Worm (Caenorhabditis elegans): ENCODE data around the gene cmd-1.

cmd-1 gene

DNA sequence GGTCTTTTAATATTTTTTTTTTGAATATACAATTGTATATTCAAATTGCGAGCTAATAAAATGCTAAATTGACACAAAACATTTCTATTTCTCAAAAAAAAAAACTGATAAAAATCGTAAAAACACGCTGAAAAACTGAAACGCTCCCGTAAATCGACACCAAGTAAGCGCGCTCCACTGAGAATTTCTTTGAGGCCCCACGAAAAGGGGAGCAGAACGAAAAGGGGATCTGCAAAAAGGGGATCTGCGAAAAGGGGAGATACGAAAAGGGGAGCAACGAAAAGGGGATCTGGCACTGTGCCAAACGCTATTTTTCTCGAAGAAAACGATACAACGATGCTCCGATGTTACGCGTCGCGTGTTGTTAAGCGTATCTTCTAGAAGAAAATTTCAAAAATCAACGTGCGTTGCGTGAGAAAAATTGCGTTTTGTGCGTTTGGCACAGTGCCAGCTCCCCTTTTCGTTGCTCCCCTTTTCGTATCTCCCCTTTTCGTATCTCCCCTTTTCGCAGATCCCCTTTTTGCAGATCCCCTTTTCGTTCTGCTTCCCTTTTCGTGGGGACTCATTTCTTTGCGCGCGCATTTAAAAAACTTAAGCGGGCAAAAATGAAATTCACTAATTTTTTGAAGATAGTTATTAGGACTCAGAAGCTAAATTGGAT lies 41.1 kb downstream of the cmd-1 start (continued):
- peak; percentile 38 for TF ChIP-seq F33H1.4 (GFP tag; IDR thresholded peaks at IDR 0.05)
- TF ChIP-seq Y67H2A.10 (GFP tag; conservative IDR thresholded peaks at IDR 0.05) = peak; percentile 21; the same call in 1 of the 2 replicates
- TF ChIP-seq K11D2.4 (GFP tag; IDR thresholded peaks at IDR 0.05) = peak; percentile 73
- peak; percentile 27; the same call in 1 of the 2 replicates for TF ChIP-seq lin-26 (GFP tag; IDR thresholded peaks at IDR 0.05)

ce11 chrV:1199219-1199889 lies 43.3 kb downstream of the cmd-1 start, which contains the start of gene Y50D4A.6:
Y50D4A.6 (minus strand) TSS chrV:1199269.
- no peak for TF ChIP-seq hrde-1 (tag; optimal IDR thresholded peaks at IDR 0.05; ENCODE audit: borderline replicate concordance)
- TF ChIP-seq ztf-26 (tag; optimal IDR thresholded peaks at IDR 0.05) = no peak
- no peak for TF ChIP-seq ceh-40 (GFP tag; IDR thresholded peaks at IDR 0.05)
- peak; percentile 95 for TF ChIP-seq egrh-3 (GFP tag; IDR thresholded peaks at IDR 0.05)
- peak; percentile 36 for TF ChIP-seq hmg-1.2 (GFP tag; IDR thresholded peaks at IDR 0.05)
- TF ChIP-seq mel-28 (tag; optimal IDR thresholded peaks at IDR 0.05; ENCODE audit: borderline replicate concordance) = no peak
- TF ChIP-seq nfya-1 (tag; optimal IDR thresholded peaks at IDR 0.05; ENCODE audit: borderline replicate concordance, insufficient read depth) = no peak
- no peak for TF ChIP-seq tlf-1 (GFP tag; optimal IDR thresholded peaks at IDR 0.05)
- TF ChIP-seq T07F8.4 (tag; optimal IDR thresholded peaks at IDR 0.05) = no peak
- no peak for TF ChIP-seq ceh-91 (GFP tag; IDR thresholded peaks at IDR 0.05)
- TF ChIP-seq lin-26 (GFP tag; IDR thresholded peaks at IDR 0.05) = no peak
- TF ChIP-seq zfh-2 (GFP tag; conservative IDR thresholded peaks at IDR 0.05) = peak; percentile 93
- TF ChIP-seq B0261.1 (tag; optimal IDR thresholded peaks at IDR 0.05) = no peak
- no peak for TF ChIP-seq athp-1 (tag; optimal IDR thresholded peaks at IDR 0.05)
- TF ChIP-seq lsl-1 (GFP tag; optimal IDR thresholded peaks at IDR 0.05) = no peak
- no peak for TF ChIP-seq ZK185.1 (tag; optimal IDR thresholded peaks at IDR 0.05; ENCODE audit: poor library complexity, severe bottlenecking)
- no peak for TF ChIP-seq snpc-4 (GFP tag; optimal IDR thresholded peaks at IDR 0.05)
- TF ChIP-seq snpc-4 (tag; optimal IDR thresholded peaks at IDR 0.05) = peak in 2 of 4 experiments; percentile 31 to 54

DNA sequence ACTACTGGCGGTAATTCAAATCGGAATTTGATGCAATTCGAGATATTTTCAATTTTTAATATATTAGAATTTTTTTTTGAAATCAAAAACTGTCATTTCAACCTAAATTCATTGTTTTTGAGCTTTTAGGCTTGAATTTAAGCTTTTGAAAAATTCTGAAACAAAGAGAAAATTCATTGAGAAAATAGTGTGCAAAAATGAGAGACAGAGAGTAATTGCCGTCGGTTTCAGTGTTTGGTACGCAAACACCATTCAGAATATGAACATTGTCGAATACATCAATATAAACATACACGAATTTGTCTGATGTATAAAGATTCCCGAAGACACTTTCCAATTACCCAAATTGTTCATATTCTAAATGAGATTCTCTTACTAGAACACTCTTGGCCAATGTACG lies 45.6 kb downstream of the cmd-1 start:
- TF ChIP-seq hsf-1 (GFP tag; IDR thresholded peaks at IDR 0.05) (no peak), aptf-2 (GFP tag; conservative IDR thresholded peaks at IDR 0.05) (no peak), nhr-90 (tag; optimal IDR thresholded peaks at IDR 0.05) (no peak), sdz-38 (tag; optimal IDR thresholded peaks at IDR 0.05) (no peak), hmg-1.2 (GFP tag; IDR thresholded peaks at IDR 0.05) (peak; percentile 83)

DNA sequence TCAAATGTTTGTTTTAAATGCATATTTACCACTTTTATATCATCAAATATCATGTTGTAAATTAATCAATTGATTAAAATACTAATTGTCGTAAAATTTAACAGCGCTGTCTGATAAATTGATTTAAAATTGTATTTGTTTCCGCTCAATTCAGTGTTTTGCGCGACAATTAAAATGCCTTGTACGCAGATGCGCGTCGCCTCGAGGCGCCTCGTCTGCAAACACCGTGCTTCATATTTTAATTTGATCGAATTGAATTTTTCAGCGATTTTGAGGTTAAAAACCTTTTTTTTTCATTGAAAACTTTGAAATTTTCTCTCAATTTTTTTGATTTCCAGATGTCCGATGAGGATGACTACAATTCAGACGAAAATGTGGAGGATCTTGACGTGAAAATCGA lies 50.9 kb downstream of the cmd-1 start, which contains the start of gene Y50D4A.5:
Y50D4A.5 (plus strand) TSS at position 337 of the 400 bp plus-strand sequence.
- TF ChIP-seq ZK185.1 (tag; optimal IDR thresholded peaks at IDR 0.05; ENCODE audit: poor library complexity, severe bottlenecking) = no peak
- peak; percentile 57 for TF ChIP-seq mcd-1 (GFP tag; IDR thresholded peaks at IDR 0.05)
- no peak for TF ChIP-seq nhr-120 (GFP tag; IDR thresholded peaks at IDR 0.05)
- no peak for TF ChIP-seq F57A8.1 (GFP tag; optimal IDR thresholded peaks at IDR 0.05)
- no peak for TF ChIP-seq C17E4.6 (GFP tag; IDR thresholded peaks at IDR 0.05)
- peak; percentile 4 for TF ChIP-seq xnd-1 (tag; optimal IDR thresholded peaks at IDR 0.05)
- no peak for TF ChIP-seq fkh-3 (tag; optimal IDR thresholded peaks at IDR 0.05)
- no peak for TF ChIP-seq bed-2 (GFP tag; IDR thresholded peaks at IDR 0.05)
- TF ChIP-seq K11D2.4 (GFP tag; IDR thresholded peaks at IDR 0.05) = no peak
- peak; percentile 58; the same call in 1 of the 2 replicates for TF ChIP-seq madf-6 (GFP tag; IDR thresholded peaks at IDR 0.05)
- no peak for TF ChIP-seq hsf-1 (GFP tag; IDR thresholded peaks at IDR 0.05)
- TF ChIP-seq sdz-38 (tag; optimal IDR thresholded peaks at IDR 0.05) = no peak
- no peak for TF ChIP-seq zim-3 (tag; optimal IDR thresholded peaks at IDR 0.05)
- no peak for TF ChIP-seq chd-7 (tag; optimal IDR thresholded peaks at IDR 0.05)
- no peak for TF ChIP-seq hrde-1 (tag; optimal IDR thresholded peaks at IDR 0.05; ENCODE audit: borderline replicate concordance)
- TF ChIP-seq ztf-18 (tag; optimal IDR thresholded peaks at IDR 0.05) = no peak
- peak; percentile 38 for TF ChIP-seq lin-54 (GFP tag; optimal IDR thresholded peaks at IDR 0.05)
- TF ChIP-seq F57C9.4 (tag; optimal IDR thresholded peaks at IDR 0.05) = no peak
- TF ChIP-seq attf-6 (GFP tag; IDR thresholded peaks at IDR 0.05) = no peak
- no peak for TF ChIP-seq ceh-40 (GFP tag; IDR thresholded peaks at IDR 0.05)
- TF ChIP-seq dpl-1 (GFP tag; optimal IDR thresholded peaks at IDR 0.05) = no peak
- no peak for TF ChIP-seq mxl-1 (tag; optimal IDR thresholded peaks at IDR 0.05)
- TF ChIP-seq attf-3 (GFP tag; conservative IDR thresholded peaks at IDR 0.05) = peak; percentile 71

Measured in whole organism, young adult.